Worm (Caenorhabditis elegans) whole organism, midembryonic: ENCODE measurements around the gene H12D21.11.

Source experiments
- T22C8.4 ChIP-seq: fragments of 200-800 bp; sonication (Bioruptor generic); IDR thresholded peaks from 2 replicates; pipeline ENCODE4 v1.3.6; 2022; ENCODE audit warnings: missing genetic modification characterization, missing compliant biosample characterization
- cog-1 ChIP-seq: sonication (generic microtip); optimal IDR thresholded peaks from 2 replicates; lab custom pipeline; 2016; ENCODE audit warnings: missing genetic modification characterization, missing compliant biosample characterization
- flt-1 ChIP-seq: fragments of 200-800 bp; sonication (Bioruptor generic); IDR thresholded peaks from 2 replicates; pipeline ENCODE4 v1.3.6; 2022; ENCODE audit warnings: missing genetic modification characterization, missing compliant biosample characterization
- klf-2 ChIP-seq: fragments of 200-800 bp; sonication (Bioruptor generic); conservative IDR thresholded peaks from 2 replicates; pipeline ENCODE4 v1.3.6; 2022; ENCODE audit warnings: missing genetic modification reagents, missing genetic modification characterization, missing compliant biosample characterization
- med-1 ChIP-seq: sonication (generic microtip); optimal IDR thresholded peaks from 2 replicates; lab custom pipeline; 2017; ENCODE audit warnings: missing genetic modification characterization, mild to moderate bottlenecking, missing compliant biosample characterization, antibody characterized with exemption, missing genetic modification reagents; ENCODE audit not compliant: insufficient read depth
- ref-1 ChIP-seq: fragments of 200-800 bp; sonication (Bioruptor generic); conservative IDR thresholded peaks from 2 replicates; pipeline ENCODE4 v1.3.6; 2022; ENCODE audit warnings: missing genetic modification reagents, missing genetic modification characterization, missing compliant biosample characterization
- ztf-23 ChIP-seq: fragments of 200-800 bp; sonication (Bioruptor generic); IDR thresholded peaks from 2 replicates; pipeline ENCODE4 v1.3.6; 2022; ENCODE audit warnings: missing genetic modification reagents, missing genetic modification characterization, missing compliant biosample characterization
- ztf-29 ChIP-seq: fragments of 200-800 bp; sonication (Bioruptor generic); IDR thresholded peaks from 2 replicates; pipeline ENCODE4 v1.3.6; 2022; ENCODE audit warnings: missing genetic modification reagents, missing genetic modification characterization, missing compliant biosample characterization

- TF ChIP-seq ztf-23 (no peak), flt-1 (no peak), klf-2 (no peak), ref-1 (GFP tag; lab: Robert Waterston, UW) (no peak), med-1 (GFP tag; lab: Kevin White, UChicago) (no peak), T22C8.4 (GFP tag; lab: Robert Waterston, UW) (no peak), ztf-29 (GFP tag; lab: Robert Waterston, UW) (no peak), cog-1 (tag; lab: Kevin White, UChicago) (no peak)
Observed at ce11 chrV:14928248-14928647, 12.5 kb downstream of the H12D21.11 start, which contains the start of gene srg-55.
